Fruit fly (Drosophila melanogaster) whole organism, embryonic: ENCODE results near the gene Pak.

Source experiments
- Ada2b ChIP-seq: fragments of 200-800 bp; sonication (Bioruptor generic); IDR thresholded peaks from 2 replicates; pipeline ENCODE4 v1.3.6; 2022; ENCODE audit warnings: missing biosample characterization, missing genetic modification characterization
- Adf1 ChIP-seq: fragments of 200-800 bp; sonication (Bioruptor generic); IDR thresholded peaks from 2 replicates; pipeline ENCODE4 v1.3.6; 2022; ENCODE audit warnings: missing biosample characterization, missing genetic modification characterization
- B-H2 ChIP-seq: fragments of 200-800 bp; sonication (Bioruptor generic); optimal IDR thresholded peaks from 2 replicates; lab custom pipeline; 2018; ENCODE audit warnings: missing biosample characterization, mild to moderate bottlenecking, missing genetic modification characterization
- Blimp-1 ChIP-seq: fragments of 200-800 bp; sonication (Bioruptor generic); optimal IDR thresholded peaks from 3 replicates; lab custom pipeline; 2018; ENCODE audit warnings: missing biosample characterization, missing genetic modification characterization, mild to moderate bottlenecking, moderate library complexity, missing genetic modification reagents
- C15 ChIP-seq: fragments of 200-800 bp; sonication (Bioruptor generic); IDR thresholded peaks from 3 replicates; pipeline ENCODE4 v1.3.6; 2022; ENCODE audit warnings: missing biosample characterization, missing genetic modification characterization
- CG10543 ChIP-seq: fragments of 200-800 bp; sonication (Bioruptor generic); optimal IDR thresholded peaks from 3 replicates; lab custom pipeline; 2017; ENCODE audit warnings: missing biosample characterization, mild to moderate bottlenecking, missing genetic modification characterization, moderate library complexity
- CG13775 ChIP-seq: fragments of 200-800 bp; sonication (Bioruptor generic); optimal IDR thresholded peaks from 3 replicates; lab custom pipeline; 2017; ENCODE audit warnings: missing biosample characterization, mild to moderate bottlenecking, missing genetic modification characterization
- CG15269 ChIP-seq: fragments of 200-800 bp; sonication (Bioruptor generic); optimal IDR thresholded peaks from 2 replicates; lab custom pipeline; 2018; ENCODE audit warnings: missing biosample characterization, mild to moderate bottlenecking, missing genetic modification characterization, moderate library complexity
- CG17568 ChIP-seq: fragments of 200-800 bp; sonication (Bioruptor generic); optimal IDR thresholded peaks from 2 replicates; lab custom pipeline; 2018; ENCODE audit warnings: missing biosample characterization, mild to moderate bottlenecking, missing genetic modification characterization, moderate library complexity
- CG1792 ChIP-seq: fragments of 200-800 bp; sonication (Bioruptor generic); optimal IDR thresholded peaks from 2 replicates; lab custom pipeline; 2016; ENCODE audit warnings: missing biosample characterization, missing genetic modification characterization
- CG32772 ChIP-seq: fragments of 200-800 bp; sonication (Bioruptor generic); IDR thresholded peaks from 2 replicates; pipeline ENCODE4 v1.3.6; 2022; ENCODE audit warnings: missing biosample characterization, missing genetic modification characterization
- CG33557 ChIP-seq: fragments of 200-800 bp; sonication (Bioruptor generic); optimal IDR thresholded peaks from 2 replicates; lab custom pipeline; 2019; ENCODE audit warnings: missing biosample characterization, mild to moderate bottlenecking, missing genetic modification characterization, moderate library complexity
- CG42726 ChIP-seq: fragments of 200-800 bp; sonication (Bioruptor generic); IDR thresholded peaks from 2 replicates; pipeline ENCODE4 v1.3.6; 2022; ENCODE audit warnings: missing biosample characterization, missing genetic modification characterization; ENCODE audit not compliant: partially characterized antibody
- CG4424 ChIP-seq: fragments of 200-800 bp; sonication (Bioruptor generic); optimal IDR thresholded peaks from 3 replicates; lab custom pipeline; 2016; ENCODE audit warnings: missing biosample characterization, missing genetic modification characterization
- CG5953 ChIP-seq: fragments of 200-800 bp; sonication (Bioruptor generic); IDR thresholded peaks from 2 replicates; pipeline ENCODE4 v1.3.6; 2022; ENCODE audit warnings: missing biosample characterization, missing genetic modification characterization
- CG6765 ChIP-seq: fragments of 200-800 bp; sonication (Bioruptor generic); optimal IDR thresholded peaks from 3 replicates; lab custom pipeline; 2017; ENCODE audit warnings: missing biosample characterization, mild to moderate bottlenecking, missing genetic modification characterization
- CG7786 ChIP-seq: fragments of 200-800 bp; sonication (Bioruptor generic); optimal IDR thresholded peaks from 2 replicates; lab custom pipeline; 2016; ENCODE audit warnings: missing biosample characterization, missing genetic modification characterization
- CG8388 ChIP-seq: fragments of 200-800 bp; sonication (Bioruptor generic); optimal IDR thresholded peaks from 2 replicates; lab custom pipeline; 2019; ENCODE audit warnings: missing biosample characterization, mild to moderate bottlenecking, missing genetic modification characterization, moderate library complexity
- CG9215 ChIP-seq: fragments of 200-800 bp; sonication (Bioruptor generic); IDR thresholded peaks from 2 replicates; pipeline ENCODE4 v1.3.6; 2022; ENCODE audit warnings: missing biosample characterization, missing genetic modification characterization
- CG9876 ChIP-seq: fragments of 200-800 bp; sonication (Bioruptor generic); optimal IDR thresholded peaks from 2 replicates; lab custom pipeline; 2016; ENCODE audit warnings: missing biosample characterization, missing genetic modification characterization
- Dip2 ChIP-seq: fragments of 200-800 bp; sonication (Bioruptor generic); IDR thresholded peaks from 2 replicates; pipeline ENCODE4 v1.3.6; 2022; ENCODE audit warnings: missing biosample characterization, missing genetic modification characterization
- Drgx ChIP-seq: fragments of 200-800 bp; sonication (Bioruptor generic); IDR thresholded peaks from 2 replicates; pipeline ENCODE4 v1.3.6; 2022; ENCODE audit warnings: missing biosample characterization, missing genetic modification characterization
- Meics ChIP-seq: fragments of 200-800 bp; sonication (Bioruptor generic); optimal IDR thresholded peaks from 2 replicates; lab custom pipeline; 2017; ENCODE audit warnings: missing biosample characterization, mild to moderate bottlenecking, missing genetic modification characterization
- NK7.1 ChIP-seq: fragments of 200-800 bp; sonication (Bioruptor generic); optimal IDR thresholded peaks from 3 replicates; lab custom pipeline; 2016; ENCODE audit warnings: missing biosample characterization, missing genetic modification characterization
- Pdp1 ChIP-seq, 2 experiments: fragments of 200-800 bp; sonication (Bioruptor generic); optimal IDR thresholded peaks; 3 replicates each; lab custom pipeline; 2016; ENCODE audit warnings: missing biosample characterization in 2 of 2, missing genetic modification characterization in 2 of 2, mild to moderate bottlenecking in 1 of 2, moderate library complexity in 1 of 2
- Six4 ChIP-seq: fragments of 200-800 bp; sonication (Bioruptor generic); optimal IDR thresholded peaks from 2 replicates; lab custom pipeline; 2016; ENCODE audit warnings: missing biosample characterization, missing genetic modification characterization
- Sox100B ChIP-seq: fragments of 200-800 bp; sonication (Bioruptor generic); optimal IDR thresholded peaks from 3 replicates; lab custom pipeline; 2018; ENCODE audit warnings: missing biosample characterization, mild to moderate bottlenecking, missing genetic modification characterization
- Sry-δ ChIP-seq: fragments of 200-800 bp; sonication (Bioruptor generic); optimal IDR thresholded peaks from 2 replicates; lab custom pipeline; 2016; ENCODE audit warnings: missing biosample characterization, missing genetic modification characterization
- Trl ChIP-seq, 3 experiments: fragments of >200 bp in 2 of 3; fragments of 200-800 bp in 1 of 3; sonication (Bioruptor generic) in 1 of 3; optimal IDR thresholded peaks; 2 replicates in 1 of 3; 3 replicates in 2 of 3; lab custom pipeline; 2016 to 2017; ENCODE audit warnings: missing biosample characterization in 1 of 3, missing genetic modification characterization in 1 of 3
- Vsx1 ChIP-seq: fragments of 200-800 bp; sonication (Bioruptor generic); optimal IDR thresholded peaks from 2 replicates; lab custom pipeline; 2017; ENCODE audit warnings: missing biosample characterization, mild to moderate bottlenecking, missing genetic modification characterization, missing genetic modification reagents
- ac ChIP-seq: fragments of 200-800 bp; sonication (Bioruptor generic); optimal IDR thresholded peaks from 3 replicates; lab custom pipeline; 2017; ENCODE audit warnings: missing biosample characterization, mild to moderate bottlenecking, missing genetic modification characterization
- bbx ChIP-seq: fragments of 200-800 bp; sonication (Bioruptor generic); IDR thresholded peaks from 2 replicates; pipeline ENCODE4 v1.3.6; 2022; ENCODE audit warnings: missing biosample characterization, missing genetic modification characterization; ENCODE audit not compliant: partially characterized antibody
- chif ChIP-seq, 2 experiments: fragments of 200-800 bp; sonication (Bioruptor generic); optimal IDR thresholded peaks; 3 replicates each; lab custom pipeline; 2016; ENCODE audit warnings: missing biosample characterization in 2 of 2, missing genetic modification characterization in 2 of 2
- crp ChIP-seq, 2 experiments: fragments of 200-800 bp; sonication (Bioruptor generic); optimal IDR thresholded peaks; 2 replicates in 1 of 2; 3 replicates in 1 of 2; lab custom pipeline; 2017; ENCODE audit warnings: missing biosample characterization in 2 of 2, missing genetic modification characterization in 2 of 2, mild to moderate bottlenecking in 1 of 2, moderate library complexity in 1 of 2
- dan ChIP-seq: fragments of 200-800 bp; sonication (Bioruptor generic); IDR thresholded peaks from 2 replicates; pipeline ENCODE4 v1.3.6; 2022; ENCODE audit warnings: missing biosample characterization, missing genetic modification characterization
- danr ChIP-seq: fragments of 200-800 bp; sonication (Bioruptor generic); IDR thresholded peaks from 2 replicates; pipeline ENCODE4 v1.3.6; 2022; ENCODE audit warnings: missing biosample characterization, missing genetic modification characterization
- dmrt11E ChIP-seq: fragments of 200-800 bp; sonication (Bioruptor generic); optimal IDR thresholded peaks from 3 replicates; lab custom pipeline; 2018; ENCODE audit warnings: missing biosample characterization, mild to moderate bottlenecking, missing genetic modification characterization, moderate library complexity
- en ChIP-seq: fragments of 200-800 bp; sonication (Bioruptor generic); optimal IDR thresholded peaks from 2 replicates; lab custom pipeline; 2016; ENCODE audit warnings: missing biosample characterization, missing genetic modification characterization
- h ChIP-seq: fragments of >200 bp; optimal IDR thresholded peaks from 2 replicates; lab custom pipeline; 2017
- jing ChIP-seq: fragments of 200-800 bp; sonication (Bioruptor generic); optimal IDR thresholded peaks from 2 replicates; lab custom pipeline; 2018; ENCODE audit warnings: missing biosample characterization, mild to moderate bottlenecking, missing genetic modification characterization
- kah ChIP-seq: fragments of 200-800 bp; sonication (Bioruptor generic); optimal IDR thresholded peaks from 2 replicates; lab custom pipeline; 2018; ENCODE audit warnings: missing biosample characterization, mild to moderate bottlenecking, missing genetic modification characterization
- otp ChIP-seq: fragments of 200-800 bp; sonication (Bioruptor generic); IDR thresholded peaks from 3 replicates; pipeline ENCODE4, ENCODE4 v1.3.6; 2022; ENCODE audit warnings: missing biosample characterization, missing genetic modification characterization
- pzg ChIP-seq: fragments of 200-800 bp; sonication (Bioruptor generic); optimal IDR thresholded peaks from 3 replicates; lab custom pipeline; 2018; ENCODE audit warnings: missing biosample characterization, mild to moderate bottlenecking, missing genetic modification characterization, moderate library complexity
- sob ChIP-seq: fragments of 200-800 bp; sonication (Bioruptor generic); IDR thresholded peaks from 2 replicates; pipeline ENCODE4 v1.3.6; 2022; ENCODE audit warnings: missing biosample characterization, missing genetic modification characterization
- tap ChIP-seq: fragments of 200-800 bp; optimal IDR thresholded peaks from 3 replicates; lab custom pipeline; 2019; ENCODE audit warnings: missing biosample characterization, mild to moderate bottlenecking, missing genetic modification characterization, moderate library complexity
- tgo ChIP-seq: fragments of 200-800 bp; sonication (Bioruptor generic); IDR thresholded peaks from 3 replicates; pipeline ENCODE4 v1.3.6; 2022; ENCODE audit warnings: missing biosample characterization, missing genetic modification characterization
- trh ChIP-seq: fragments of 200-800 bp; sonication (Bioruptor generic); optimal IDR thresholded peaks from 2 replicates; lab custom pipeline; 2016; ENCODE audit warnings: missing biosample characterization, missing genetic modification characterization
- wek ChIP-seq: fragments of 200-800 bp; sonication (Bioruptor generic); optimal IDR thresholded peaks from 3 replicates; lab custom pipeline; 2018; ENCODE audit warnings: missing biosample characterization, mild to moderate bottlenecking, missing genetic modification characterization, moderate library complexity

Gene Pak

DNA sequence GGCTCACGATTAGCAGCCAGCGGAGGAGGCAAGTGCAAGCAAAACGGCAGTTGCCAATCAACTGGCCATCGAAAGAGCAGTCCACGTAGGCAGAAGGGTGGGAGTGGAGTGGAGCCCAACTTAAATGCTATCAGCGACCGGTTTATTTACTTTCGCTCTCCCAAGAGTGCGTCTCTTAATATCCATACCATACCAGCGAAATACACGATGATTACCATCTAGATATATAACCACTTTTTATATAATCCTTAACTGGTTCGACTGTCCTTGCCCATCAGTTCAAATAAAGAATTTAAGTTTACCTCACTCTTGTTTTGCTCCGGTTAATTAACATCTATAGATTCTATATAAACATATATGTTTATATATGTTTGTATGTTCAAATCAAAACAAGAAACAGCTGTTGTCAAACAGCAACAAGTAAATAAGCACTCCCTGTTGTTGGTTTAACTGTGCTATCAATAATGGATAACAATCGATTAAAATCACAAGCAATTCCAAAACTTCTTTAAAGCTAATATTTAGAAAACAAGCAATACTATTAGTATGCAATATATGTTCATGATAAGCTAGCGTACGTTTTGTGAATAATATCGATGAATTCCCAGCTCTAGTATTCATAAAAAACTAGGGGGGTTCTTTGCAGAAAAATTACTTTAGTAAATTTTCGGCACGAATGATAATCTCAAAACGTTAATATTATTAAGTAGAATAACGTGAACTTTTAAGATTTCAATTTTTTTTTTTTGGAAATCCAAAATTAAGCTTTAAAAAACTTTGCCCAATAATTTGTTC is 23.0 kb downstream of the Pak start (continued):
- 0 out of 2 replicates have a peak, but pooled peaks have one; percentile 33 for TF ChIP-seq Drgx (GFP tag; lab: Robert Waterston, UW)
- TF ChIP-seq CG4424 (GFP tag; lab: Kevin White, UChicago), result no peak
- TF ChIP-seq pzg (GFP tag; lab: Kevin White, UChicago), result peak; percentile 20
- no peak for TF ChIP-seq NK7.1 (GFP tag; lab: Kevin White, UChicago)
- peak; percentile 43 for TF ChIP-seq Adf1 (GFP tag; lab: Robert Waterston, UW)
- TF ChIP-seq CG8388 (GFP tag; lab: Kevin White, UChicago), result peak; percentile 3
- no peak for TF ChIP-seq CG1792 (GFP tag; lab: Kevin White, UChicago)
- no peak for TF ChIP-seq jing
- no peak for TF ChIP-seq chif (GFP tag; optimal IDR thresholded peaks at IDR 0.05; lab: Kevin White, UChicago)
- TF ChIP-seq crp (GFP tag; optimal IDR thresholded peaks at IDR 0.05; lab: Kevin White, UChicago), result peak in 1 of 2 experiments; percentile 77
- peak; percentile 52 for TF ChIP-seq Blimp-1 (GFP tag; lab: Kevin White, UChicago)
- peak; percentile 55; the same call in 1 of the 3 replicates for TF ChIP-seq C15
- TF ChIP-seq Six4 (GFP tag; lab: Kevin White, UChicago), result peak; percentile 15
- TF ChIP-seq CG7786 (GFP tag; lab: Kevin White, UChicago), result no peak
- peak; percentile 71 for TF ChIP-seq Sry-δ (GFP tag; lab: Kevin White, UChicago)
- peak; percentile 34; the same call in 1 of the 3 replicates for TF ChIP-seq tgo
- TF ChIP-seq CG5953 (GFP tag; lab: Robert Waterston, UW), result peak; percentile 34; the same call in 1 of the 2 replicates
- peak; percentile 38 for TF ChIP-seq Sox100B (GFP tag; lab: Kevin White, UChicago)
- peak; percentile 29; the same call in 1 of the 2 replicates for TF ChIP-seq danr (GFP tag; lab: Robert Waterston, UW)
- TF ChIP-seq CG9876 (GFP tag; lab: Kevin White, UChicago), result no peak
- no peak for TF ChIP-seq CG9215 (GFP tag; lab: Robert Waterston, UW)
- TF ChIP-seq CG13775 (GFP tag; lab: Kevin White, UChicago), result peak; percentile 35
- TF ChIP-seq otp (GFP tag; lab: Robert Waterston, UW), result no peak; the same call in 2 of the 3 replicates
- TF ChIP-seq tap (tag; lab: Kevin White, UChicago), result no peak
- peak; percentile 66 for TF ChIP-seq CG15269 (tag; lab: Kevin White, UChicago)
- no peak for TF ChIP-seq CG17568 (GFP tag; lab: Kevin White, UChicago)
- 0 out of 2 replicates have a peak, but pooled peaks have one; percentile 9 for TF ChIP-seq bbx (GFP tag; lab: Robert Waterston, UW)
- TF ChIP-seq Trl (optimal IDR thresholded peaks at IDR 0.05; lab: Kevin White, UChicago), result no peak
- TF ChIP-seq Trl (GFP tag; optimal IDR thresholded peaks at IDR 0.05; lab: Kevin White, UChicago), result peak; percentile 57
- peak; percentile 96 for TF ChIP-seq Meics (GFP tag; lab: Kevin White, UChicago)
- TF ChIP-seq en (GFP tag; lab: Kevin White, UChicago), result no peak
- TF ChIP-seq CG10543 (GFP tag; lab: Kevin White, UChicago), result no peak
- no peak for TF ChIP-seq Ada2b
- TF ChIP-seq Pdp1 (GFP tag; optimal IDR thresholded peaks at IDR 0.05; lab: Kevin White, UChicago), result peak in 1 of 2 experiments; percentile 27
- no peak for TF ChIP-seq CG32772
- no peak for TF ChIP-seq B-H2 (GFP tag; lab: Kevin White, UChicago)
- peak; percentile 64; the same call in 1 of the 2 replicates for TF ChIP-seq sob
- TF ChIP-seq trh (GFP tag; lab: Kevin White, UChicago), result peak; percentile 56
- TF ChIP-seq h (lab: Kevin White, UChicago), result no peak
- TF ChIP-seq ac (GFP tag; lab: Kevin White, UChicago), result no peak
- TF ChIP-seq CG6765 (GFP tag; lab: Kevin White, UChicago), result peak; percentile 52
- peak; percentile 75 for TF ChIP-seq Vsx1
- TF ChIP-seq dmrt11E (tag; lab: Kevin White, UChicago), result no peak
- TF ChIP-seq kah (GFP tag; lab: Kevin White, UChicago), result peak; percentile 17
- TF ChIP-seq CG42726 (GFP tag; lab: Robert Waterston, UW), result no peak
- no peak for TF ChIP-seq dan (GFP tag; lab: Robert Waterston, UW)
- no peak for TF ChIP-seq Dip2 (GFP tag; lab: Robert Waterston, UW)
- peak; percentile 79 for TF ChIP-seq wek (GFP tag; lab: Kevin White, UChicago)
- TF ChIP-seq CG33557 (GFP tag; lab: Kevin White, UChicago), result no peak
